Fruit fly (Drosophila melanogaster) whole organism, embryonic: ENCODE measurements around the gene Spn88Eb.

Source experiments
- Ada2b ChIP-seq: fragments of 200-800 bp; sonication (Bioruptor generic); IDR thresholded peaks from 2 replicates; pipeline ENCODE4 v1.3.6; 2022; ENCODE audit warnings: missing biosample characterization, missing genetic modification characterization
- Bdp1 ChIP-seq: fragments of 200-800 bp; sonication (Bioruptor generic); optimal IDR thresholded peaks from 3 replicates; lab custom pipeline; 2016; ENCODE audit warnings: missing biosample characterization, missing genetic modification characterization
- CG10366 ChIP-seq: fragments of 200-800 bp; sonication (Bioruptor generic); IDR thresholded peaks from 2 replicates; pipeline ENCODE4 v1.3.6; 2022; ENCODE audit warnings: missing biosample characterization, missing genetic modification characterization
- CG11560 ChIP-seq: fragments of 200-800 bp; sonication (Bioruptor generic); IDR thresholded peaks from 3 replicates; pipeline ENCODE4 v1.3.6; 2022; ENCODE audit warnings: missing biosample characterization, missing genetic modification characterization
- CG13123 ChIP-seq: fragments of 200-800 bp; sonication (Bioruptor generic); optimal IDR thresholded peaks from 2 replicates; lab custom pipeline; 2016; ENCODE audit warnings: missing biosample characterization, missing genetic modification characterization
- CG1602 ChIP-seq: fragments of 200-800 bp; sonication (Bioruptor generic); optimal IDR thresholded peaks from 3 replicates; lab custom pipeline; 2016; ENCODE audit warnings: missing biosample characterization, missing genetic modification characterization
- CG17912 ChIP-seq: fragments of 200-800 bp; sonication (Bioruptor generic); optimal IDR thresholded peaks from 2 replicates; lab custom pipeline; 2018; ENCODE audit warnings: missing biosample characterization, mild to moderate bottlenecking, missing genetic modification characterization
- CG3163 ChIP-seq: fragments of 200-800 bp; sonication (Bioruptor generic); optimal IDR thresholded peaks from 3 replicates; lab custom pipeline; 2016; ENCODE audit warnings: missing biosample characterization, missing genetic modification characterization
- CG32767 ChIP-seq: fragments of 200-800 bp; sonication (Bioruptor generic); IDR thresholded peaks from 2 replicates; pipeline ENCODE4 v1.3.6; 2022; ENCODE audit warnings: missing biosample characterization, missing genetic modification characterization
- CG4282 ChIP-seq: fragments of 200-800 bp; sonication (Bioruptor generic); optimal IDR thresholded peaks from 2 replicates; lab custom pipeline; 2016; ENCODE audit warnings: missing biosample characterization, missing genetic modification characterization
- CG4707 ChIP-seq: fragments of 200-800 bp; sonication (Bioruptor generic); optimal IDR thresholded peaks from 2 replicates; lab custom pipeline; 2018; ENCODE audit warnings: missing biosample characterization, mild to moderate bottlenecking, missing genetic modification characterization, moderate library complexity
- CG4730 ChIP-seq: fragments of 200-800 bp; sonication (Bioruptor generic); IDR thresholded peaks from 2 replicates; pipeline ENCODE4 v1.3.6; 2022; ENCODE audit warnings: missing biosample characterization, missing genetic modification characterization
- CG5245 ChIP-seq: fragments of 200-800 bp; sonication (Bioruptor generic); optimal IDR thresholded peaks from 3 replicates; lab custom pipeline; 2016; ENCODE audit warnings: missing biosample characterization, missing genetic modification characterization
- CG6765 ChIP-seq: fragments of 200-800 bp; sonication (Bioruptor generic); optimal IDR thresholded peaks from 3 replicates; lab custom pipeline; 2017; ENCODE audit warnings: missing biosample characterization, mild to moderate bottlenecking, missing genetic modification characterization
- CG6791 ChIP-seq: fragments of 200-800 bp; sonication (Bioruptor generic); IDR thresholded peaks from 3 replicates; pipeline ENCODE4 v1.3.6; 2022; ENCODE audit warnings: missing biosample characterization, missing genetic modification characterization; ENCODE audit not compliant: partially characterized antibody
- CG7786 ChIP-seq: fragments of 200-800 bp; sonication (Bioruptor generic); optimal IDR thresholded peaks from 2 replicates; lab custom pipeline; 2016; ENCODE audit warnings: missing biosample characterization, missing genetic modification characterization
- CG9437 ChIP-seq: fragments of 200-800 bp; sonication (Bioruptor generic); optimal IDR thresholded peaks from 2 replicates; lab custom pipeline; 2018; ENCODE audit warnings: missing biosample characterization, mild to moderate bottlenecking, missing genetic modification characterization
- CG9932 ChIP-seq: fragments of 200-800 bp; sonication (Bioruptor generic); IDR thresholded peaks from 2 replicates; pipeline ENCODE4 v1.3.6; 2022; ENCODE audit warnings: missing biosample characterization, missing genetic modification characterization
- CHES-1-like ChIP-seq: fragments of 200-800 bp; sonication (Bioruptor generic); optimal IDR thresholded peaks from 2 replicates; lab custom pipeline; 2016; ENCODE audit warnings: missing biosample characterization, missing genetic modification characterization
- Dip2 ChIP-seq: fragments of 200-800 bp; sonication (Bioruptor generic); IDR thresholded peaks from 2 replicates; pipeline ENCODE4 v1.3.6; 2022; ENCODE audit warnings: missing biosample characterization, missing genetic modification characterization
- Dip3 ChIP-seq: fragments of 200-800 bp; sonication (Bioruptor generic); optimal IDR thresholded peaks from 3 replicates; lab custom pipeline; 2016; ENCODE audit warnings: missing biosample characterization, missing genetic modification characterization
- Dll ChIP-seq: fragments of 200-800 bp; sonication (Bioruptor generic); IDR thresholded peaks from 4 replicates; pipeline ENCODE4 v1.3.6; 2022; ENCODE audit warnings: missing biosample characterization, missing genetic modification characterization; ENCODE audit not compliant: partially characterized antibody
- Dref ChIP-seq: fragments of 200-800 bp; sonication (Bioruptor generic); IDR thresholded peaks from 2 replicates; pipeline ENCODE4 v1.3.6; 2022; ENCODE audit warnings: missing biosample characterization, missing genetic modification characterization
- Gug ChIP-seq: fragments of 200-800 bp; sonication (Bioruptor generic); IDR thresholded peaks from 4 replicates; pipeline ENCODE4 v1.3.6; 2022; ENCODE audit warnings: missing biosample characterization, missing genetic modification characterization
- HLHmδ ChIP-seq: fragments of 200-800 bp; sonication (Bioruptor generic); optimal IDR thresholded peaks from 2 replicates; lab custom pipeline; 2018; ENCODE audit warnings: missing biosample characterization, mild to moderate bottlenecking, missing genetic modification characterization, moderate library complexity
- Hey ChIP-seq: fragments of 200-800 bp; sonication (Bioruptor generic); optimal IDR thresholded peaks from 3 replicates; lab custom pipeline; 2018; ENCODE audit warnings: missing biosample characterization, mild to moderate bottlenecking, missing genetic modification characterization
- Kr ChIP-seq: fragments of 200-800 bp; sonication (Bioruptor generic); optimal IDR thresholded peaks from 2 replicates; lab custom pipeline; 2017; ENCODE audit warnings: missing biosample characterization, mild to moderate bottlenecking, missing genetic modification characterization
- Max ChIP-seq: fragments of 200-800 bp; sonication (Bioruptor generic); optimal IDR thresholded peaks from 2 replicates; lab custom pipeline; 2016; ENCODE audit warnings: missing biosample characterization, mild to moderate bottlenecking, missing genetic modification characterization
- Med ChIP-seq: fragments of 200-800 bp; sonication (Bioruptor generic); peaks from one replicate; lab custom pipeline; 2016; ENCODE audit warnings: missing biosample characterization, missing genetic modification characterization, mild to moderate bottlenecking, inconsistent platforms, moderate library complexity
- Neu2 ChIP-seq: fragments of 200-800 bp; sonication (Bioruptor generic); optimal IDR thresholded peaks from 3 replicates; lab custom pipeline; 2016; ENCODE audit warnings: missing biosample characterization, missing genetic modification characterization, borderline replicate concordance
- Six4 ChIP-seq: fragments of 200-800 bp; sonication (Bioruptor generic); optimal IDR thresholded peaks from 2 replicates; lab custom pipeline; 2016; ENCODE audit warnings: missing biosample characterization, missing genetic modification characterization
- Stat92E ChIP-seq, 3 experiments: fragments of >200 bp in 2 of 3; fragments of 200-800 bp in 1 of 3; sonication (Bioruptor generic) in 1 of 3; optimal IDR thresholded peaks; 2 replicates each; lab custom pipeline; 2017 to 2019; ENCODE audit warnings: missing biosample characterization in 3 of 3, missing genetic modification characterization in 3 of 3, mild to moderate bottlenecking in 1 of 3, moderate library complexity in 1 of 3
- Taf1 ChIP-seq: fragments of 200-800 bp; sonication (Bioruptor generic); IDR thresholded peaks from 2 replicates; pipeline ENCODE4 v1.3.6; 2022; ENCODE audit warnings: missing biosample characterization, missing genetic modification characterization
- Vsx1 ChIP-seq: fragments of 200-800 bp; sonication (Bioruptor generic); optimal IDR thresholded peaks from 2 replicates; lab custom pipeline; 2017; ENCODE audit warnings: missing biosample characterization, mild to moderate bottlenecking, missing genetic modification characterization, missing genetic modification reagents
- abd-A ChIP-seq: fragments of 200-800 bp; sonication (Bioruptor generic); optimal IDR thresholded peaks from 3 replicates; lab custom pipeline; 2019; ENCODE audit warnings: missing biosample characterization, mild to moderate bottlenecking, missing genetic modification characterization, moderate library complexity
- croc ChIP-seq: fragments of 200-800 bp; sonication (Bioruptor generic); conservative IDR thresholded peaks from 3 replicates; pipeline ENCODE4 v1.3.6; 2022; ENCODE audit warnings: missing biosample characterization, missing genetic modification characterization
- dm ChIP-seq: fragments of 200-800 bp; sonication (Bioruptor generic); optimal IDR thresholded peaks from 3 replicates; lab custom pipeline; 2016; ENCODE audit warnings: missing biosample characterization, missing genetic modification characterization
- gcm2 ChIP-seq: fragments of 200-800 bp; sonication (Bioruptor generic); optimal IDR thresholded peaks from 2 replicates; lab custom pipeline; 2016; ENCODE audit warnings: missing biosample characterization, missing genetic modification characterization
- gfzf ChIP-seq: fragments of 200-800 bp; sonication (Bioruptor generic); optimal IDR thresholded peaks from 2 replicates; lab custom pipeline; 2016; ENCODE audit warnings: missing biosample characterization, mild to moderate bottlenecking, missing genetic modification characterization, moderate library complexity
- ken ChIP-seq: fragments of 200-800 bp; sonication (Bioruptor generic); IDR thresholded peaks from 3 replicates; pipeline ENCODE4 v1.3.6; 2022; ENCODE audit warnings: missing biosample characterization, missing genetic modification characterization
- mirr ChIP-seq: fragments of 200-800 bp; sonication (Bioruptor generic); optimal IDR thresholded peaks from 3 replicates; lab custom pipeline; 2018; ENCODE audit warnings: missing biosample characterization, mild to moderate bottlenecking, missing genetic modification characterization
- nerfin-2 ChIP-seq: fragments of 200-800 bp; sonication (Bioruptor generic); IDR thresholded peaks from 2 replicates; pipeline ENCODE4 v1.3.6; 2022; ENCODE audit warnings: missing biosample characterization, missing genetic modification characterization; ENCODE audit not compliant: partially characterized antibody
- odd ChIP-seq: fragments of 200-800 bp; sonication (Bioruptor generic); optimal IDR thresholded peaks from 2 replicates; lab custom pipeline; 2017; ENCODE audit warnings: missing biosample characterization, mild to moderate bottlenecking, missing genetic modification characterization
- pzg ChIP-seq: fragments of 200-800 bp; sonication (Bioruptor generic); optimal IDR thresholded peaks from 3 replicates; lab custom pipeline; 2018; ENCODE audit warnings: missing biosample characterization, mild to moderate bottlenecking, missing genetic modification characterization, moderate library complexity
- salm ChIP-seq: fragments of 200-800 bp; sonication (Bioruptor generic); optimal IDR thresholded peaks from 2 replicates; lab custom pipeline; 2018; ENCODE audit warnings: missing biosample characterization, mild to moderate bottlenecking, missing genetic modification characterization
- seq ChIP-seq: fragments of 200-800 bp; sonication (Bioruptor generic); IDR thresholded peaks from 2 replicates; pipeline ENCODE4 v1.3.6; 2022; ENCODE audit warnings: missing biosample characterization, missing genetic modification characterization
- sug ChIP-seq: fragments of 200-800 bp; optimal IDR thresholded peaks from 2 replicates; lab custom pipeline; 2019; ENCODE audit warnings: missing biosample characterization, mild to moderate bottlenecking, missing genetic modification characterization, moderate library complexity
- tap ChIP-seq: fragments of 200-800 bp; optimal IDR thresholded peaks from 3 replicates; lab custom pipeline; 2019; ENCODE audit warnings: missing biosample characterization, mild to moderate bottlenecking, missing genetic modification characterization, moderate library complexity
- tx ChIP-seq: fragments of 200-800 bp; sonication (Bioruptor generic); optimal IDR thresholded peaks from 2 replicates; lab custom pipeline; 2016; ENCODE audit warnings: missing biosample characterization, missing genetic modification characterization

Gene Spn88Eb

DNA sequence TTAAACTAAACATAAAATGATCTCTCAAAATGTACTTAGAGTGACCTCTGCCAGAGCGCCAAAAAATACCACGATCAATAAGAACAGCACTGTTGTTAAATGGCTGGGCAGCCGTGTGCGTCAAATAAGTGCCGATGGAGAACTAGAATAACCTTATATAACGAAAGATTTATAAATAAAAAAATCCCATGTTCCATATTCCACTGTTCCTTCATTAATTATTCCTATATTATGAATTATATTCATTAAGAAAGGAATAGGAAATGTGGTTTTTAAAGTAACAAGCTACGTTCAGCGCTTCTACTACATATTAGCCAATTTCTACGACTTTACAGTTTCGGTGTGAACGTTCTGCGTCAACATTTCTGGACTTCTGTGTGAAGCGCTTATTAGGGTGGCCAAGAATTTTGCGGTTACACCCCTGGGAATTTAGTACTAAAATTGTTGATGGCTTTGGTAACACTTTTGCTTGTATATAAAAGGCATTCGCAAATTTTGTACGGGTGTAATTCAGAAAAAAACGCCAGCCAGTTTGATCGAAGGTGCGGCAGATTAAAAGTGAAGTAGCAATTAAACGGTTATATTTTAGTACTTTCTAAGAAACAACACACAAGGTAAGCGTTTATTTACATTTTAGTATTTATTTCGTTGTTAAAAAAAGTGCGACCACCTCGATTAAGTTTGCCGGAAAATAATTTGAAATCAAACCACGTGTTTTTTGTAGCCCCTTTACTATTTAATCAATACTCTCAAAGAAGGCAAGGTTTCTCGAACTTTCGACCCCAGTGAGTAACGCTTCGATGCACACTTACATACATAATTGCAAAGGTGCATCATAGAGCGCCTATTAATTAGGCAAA lies 33.9 kb upstream of the Spn88Eb start, which contains the start of the genes tefu and Hsc70-4 (continued):
- TF ChIP-seq CG6765, result no peak
- TF ChIP-seq Dip3 (GFP tag; lab: Kevin White, UChicago), result peak; percentile 77
- no peak for TF ChIP-seq Neu2 (GFP tag; lab: Kevin White, UChicago)
- TF ChIP-seq odd, result peak; percentile 31
- peak; percentile 91 for TF ChIP-seq pzg (GFP tag; lab: Kevin White, UChicago)
- TF ChIP-seq ken (GFP tag; lab: Robert Waterston, UW), result peak; percentile 81
- peak; percentile 60; the same call in 1 of the 2 replicates for TF ChIP-seq CG32767 (GFP tag; lab: Robert Waterston, UW)
- peak; percentile 74 for TF ChIP-seq CG10366 (GFP tag; lab: Robert Waterston, UW)
- peak; percentile 75 for TF ChIP-seq sug (tag; lab: Kevin White, UChicago)
- TF ChIP-seq Gug (GFP tag; lab: Robert Waterston, UW), result peak; percentile 92
- TF ChIP-seq CG6791 (GFP tag; lab: Robert Waterston, UW), result peak; percentile 38; the same call in 1 of the 3 replicates
- TF ChIP-seq CHES-1-like (GFP tag; lab: Kevin White, UChicago), result peak; percentile 52
- no peak for TF ChIP-seq nerfin-2 (GFP tag; lab: Robert Waterston, UW)
- TF ChIP-seq Vsx1, result no peak
- TF ChIP-seq CG3163 (GFP tag; lab: Kevin White, UChicago), result peak; percentile 53
- TF ChIP-seq CG7786 (GFP tag; lab: Kevin White, UChicago), result peak; percentile 60
- TF ChIP-seq CG13123 (GFP tag; lab: Kevin White, UChicago), result peak; percentile 63
- no peak for TF ChIP-seq mirr
- peak; percentile 46 for TF ChIP-seq gcm2 (GFP tag; lab: Kevin White, UChicago)
- peak in 1 of 3 experiments; percentile 37 for TF ChIP-seq Stat92E (GFP tag; optimal IDR thresholded peaks at IDR 0.05; lab: Kevin White, UChicago)
- no peak for TF ChIP-seq tap (tag; lab: Kevin White, UChicago)
- no peak; the same call in 1 of the 2 replicates for TF ChIP-seq Taf1 (GFP tag; lab: Robert Waterston, UW)
- 0 out of 2 replicates have a peak, but pooled peaks have one; percentile 28 for TF ChIP-seq Dip2 (GFP tag; lab: Robert Waterston, UW)
- TF ChIP-seq Six4 (GFP tag; lab: Kevin White, UChicago), result peak; percentile 44
- peak; percentile 63 for TF ChIP-seq seq (GFP tag; lab: Robert Waterston, UW)
- peak; percentile 90 for TF ChIP-seq CG9932 (GFP tag; lab: Robert Waterston, UW)
- peak; percentile 98 for TF ChIP-seq CG17912
- peak; percentile 51 for TF ChIP-seq Dref
- TF ChIP-seq CG4730 (GFP tag; lab: Robert Waterston, UW), result peak; percentile 63
- peak; percentile 51 for TF ChIP-seq CG9437 (GFP tag; lab: Kevin White, UChicago)
- no peak for TF ChIP-seq abd-A (tag; lab: Kevin White, UChicago)
- peak; percentile 60 for TF ChIP-seq tx
- TF ChIP-seq Kr, result no peak
- peak; percentile 46 for TF ChIP-seq CG5245 (GFP tag; lab: Kevin White, UChicago)
- peak; percentile 49; the same call in 2 of the 3 replicates for TF ChIP-seq croc (GFP tag; lab: Robert Waterston, UW)
- peak; percentile 54 for TF ChIP-seq Max
- peak; percentile 6 for TF ChIP-seq salm
- TF ChIP-seq Hey (tag; lab: Kevin White, UChicago), result no peak
- no peak for TF ChIP-seq CG4707 (GFP tag; lab: Kevin White, UChicago)
- peak; percentile 86 for TF ChIP-seq CG1602
- TF ChIP-seq HLHmδ (GFP tag; lab: Kevin White, UChicago), result no peak
- TF ChIP-seq dm (GFP tag; lab: Kevin White, UChicago), result peak; percentile 61
- peak; percentile 96 for TF ChIP-seq gfzf
- TF ChIP-seq CG11560 (tag; lab: Robert Waterston, UW), result peak; percentile 27; the same call in 1 of the 3 replicates
- TF ChIP-seq Dll (GFP tag; lab: Robert Waterston, UW), result no peak
- TF ChIP-seq Med (GFP tag; lab: Kevin White, UChicago), result peak; percentile 94
- peak; percentile 57 for TF ChIP-seq Bdp1
- no peak for TF ChIP-seq CG4282
- TF ChIP-seq Ada2b (GFP tag; lab: Robert Waterston, UW), result peak; percentile 75
